Fruit fly (Drosophila melanogaster) whole organism, embryonic: ENCODE measurements around the gene Trf4-1.

Source experiments
- Ada2b ChIP-seq: fragments of 200-800 bp; sonication (Bioruptor generic); IDR thresholded peaks from 2 replicates; pipeline ENCODE4 v1.3.6; 2022; ENCODE audit warnings: missing biosample characterization, missing genetic modification characterization
- C15 ChIP-seq: fragments of 200-800 bp; sonication (Bioruptor generic); IDR thresholded peaks from 3 replicates; pipeline ENCODE4 v1.3.6; 2022; ENCODE audit warnings: missing biosample characterization, missing genetic modification characterization
- CG11093 ChIP-seq: fragments of 200-800 bp; sonication (Bioruptor generic); IDR thresholded peaks from 3 replicates; pipeline ENCODE4 v1.3.6; 2022; ENCODE audit warnings: missing biosample characterization, missing genetic modification characterization
- CG11247 ChIP-seq: fragments of 200-800 bp; sonication (Bioruptor generic); IDR thresholded peaks from 2 replicates; pipeline ENCODE4 v1.3.6; 2022; ENCODE audit warnings: missing biosample characterization, missing genetic modification characterization
- CG11504 ChIP-seq: fragments of 200-800 bp; sonication (Bioruptor generic); optimal IDR thresholded peaks from 3 replicates; lab custom pipeline; 2019; ENCODE audit warnings: missing biosample characterization, mild to moderate bottlenecking, missing genetic modification characterization, moderate library complexity
- CG11695 ChIP-seq: fragments of 200-800 bp; sonication (Bioruptor generic); IDR thresholded peaks from 3 replicates; pipeline ENCODE4 v1.3.6; 2022; ENCODE audit warnings: missing biosample characterization, missing genetic modification characterization
- CG14014 ChIP-seq: fragments of 200-800 bp; sonication (Bioruptor generic); IDR thresholded peaks from 2 replicates; pipeline ENCODE4 v1.3.6; 2022; ENCODE audit warnings: missing biosample characterization, missing genetic modification characterization
- CG16815 ChIP-seq: fragments of 200-800 bp; sonication (Bioruptor generic); optimal IDR thresholded peaks from 3 replicates; lab custom pipeline; 2017; ENCODE audit warnings: missing biosample characterization, mild to moderate bottlenecking, missing genetic modification characterization
- CG17385 ChIP-seq: fragments of 200-800 bp; sonication (Bioruptor generic); optimal IDR thresholded peaks from 3 replicates; lab custom pipeline; 2018; ENCODE audit warnings: missing biosample characterization, mild to moderate bottlenecking, missing genetic modification characterization
- CG17829 ChIP-seq: fragments of 200-800 bp; optimal IDR thresholded peaks from 2 replicates; lab custom pipeline; 2019; ENCODE audit warnings: missing biosample characterization, mild to moderate bottlenecking, missing genetic modification characterization, moderate library complexity
- CG18599 ChIP-seq: fragments of 200-800 bp; sonication (Bioruptor generic); optimal IDR thresholded peaks from 3 replicates; lab custom pipeline; 2017; ENCODE audit warnings: missing biosample characterization, missing genetic modification characterization, mild to moderate bottlenecking, moderate library complexity, missing genetic modification reagents
- CG18619 ChIP-seq: fragments of 200-800 bp; sonication (Bioruptor generic); optimal IDR thresholded peaks from 3 replicates; lab custom pipeline; 2017; ENCODE audit warnings: missing biosample characterization, mild to moderate bottlenecking, missing genetic modification characterization
- CG2120 ChIP-seq: fragments of 200-800 bp; sonication (Bioruptor generic); optimal IDR thresholded peaks from 3 replicates; lab custom pipeline; 2016; ENCODE audit warnings: missing biosample characterization, missing genetic modification characterization
- CG30431 ChIP-seq: fragments of 200-800 bp; sonication (Bioruptor generic); optimal IDR thresholded peaks from 2 replicates; lab custom pipeline; 2017; ENCODE audit warnings: missing biosample characterization, missing genetic modification characterization
- CG31224 ChIP-seq: fragments of 200-800 bp; sonication (Bioruptor generic); IDR thresholded peaks from 2 replicates; pipeline ENCODE4 v1.3.6; 2022; ENCODE audit warnings: missing biosample characterization, missing genetic modification characterization
- CG32772 ChIP-seq: fragments of 200-800 bp; sonication (Bioruptor generic); IDR thresholded peaks from 2 replicates; pipeline ENCODE4 v1.3.6; 2022; ENCODE audit warnings: missing biosample characterization, missing genetic modification characterization
- CG3847 ChIP-seq: fragments of 200-800 bp; sonication (Bioruptor generic); IDR thresholded peaks from 2 replicates; pipeline ENCODE4 v1.3.6; 2022; ENCODE audit warnings: missing biosample characterization, missing genetic modification characterization
- CG6854 ChIP-seq: fragments of 200-800 bp; sonication (Bioruptor generic); optimal IDR thresholded peaks from 3 replicates; lab custom pipeline; 2017; ENCODE audit warnings: missing biosample characterization, mild to moderate bottlenecking, missing genetic modification characterization
- CG7839 ChIP-seq: fragments of 200-800 bp; sonication (Bioruptor generic); optimal IDR thresholded peaks from 3 replicates; lab custom pipeline; 2018; ENCODE audit warnings: missing biosample characterization, mild to moderate bottlenecking, missing genetic modification characterization, moderate library complexity
- Fer1 ChIP-seq: fragments of 200-800 bp; sonication (Bioruptor generic); optimal IDR thresholded peaks from 2 replicates; lab custom pipeline; 2017; ENCODE audit warnings: missing biosample characterization, mild to moderate bottlenecking, missing genetic modification characterization
- HHEX ChIP-seq: fragments of 200-800 bp; sonication (Bioruptor generic); optimal IDR thresholded peaks from 3 replicates; lab custom pipeline; 2017; ENCODE audit warnings: missing biosample characterization, mild to moderate bottlenecking, missing genetic modification characterization, missing genetic modification reagents
- Meics ChIP-seq: fragments of 200-800 bp; sonication (Bioruptor generic); optimal IDR thresholded peaks from 2 replicates; lab custom pipeline; 2017; ENCODE audit warnings: missing biosample characterization, mild to moderate bottlenecking, missing genetic modification characterization
- Oli ChIP-seq: fragments of 200-800 bp; sonication (Bioruptor generic); optimal IDR thresholded peaks from 2 replicates; lab custom pipeline; 2018; ENCODE audit warnings: missing biosample characterization, mild to moderate bottlenecking, missing genetic modification characterization, moderate library complexity
- Ptx1 ChIP-seq: fragments of 200-800 bp; sonication (Bioruptor generic); IDR thresholded peaks from 2 replicates; pipeline ENCODE4 v1.3.6; 2022; ENCODE audit warnings: missing biosample characterization, missing genetic modification characterization
- Sox102F ChIP-seq: fragments of 200-800 bp; sonication (Bioruptor generic); optimal IDR thresholded peaks from 2 replicates; lab custom pipeline; 2018; ENCODE audit warnings: missing biosample characterization, mild to moderate bottlenecking, missing genetic modification characterization, moderate library complexity
- Taf1 ChIP-seq: fragments of 200-800 bp; sonication (Bioruptor generic); IDR thresholded peaks from 2 replicates; pipeline ENCODE4 v1.3.6; 2022; ENCODE audit warnings: missing biosample characterization, missing genetic modification characterization
- Tbp ChIP-seq: fragments of >200 bp; optimal IDR thresholded peaks from 2 replicates; lab custom pipeline; 2018; ENCODE audit warnings: missing biosample characterization, missing genetic modification characterization
- ap ChIP-seq: fragments of 200-800 bp; sonication (Bioruptor generic); IDR thresholded peaks from 2 replicates; pipeline ENCODE4 v1.3.6; 2022; ENCODE audit warnings: missing biosample characterization, missing genetic modification characterization
- ase ChIP-seq: fragments of 200-800 bp; sonication (Bioruptor generic); IDR thresholded peaks from 3 replicates; pipeline ENCODE4 v1.3.6; 2022; ENCODE audit warnings: missing biosample characterization, missing genetic modification characterization
- btn ChIP-seq: fragments of 200-800 bp; sonication (Bioruptor generic); optimal IDR thresholded peaks from 2 replicates; lab custom pipeline; 2016; ENCODE audit warnings: missing biosample characterization, missing genetic modification characterization
- chm ChIP-seq: fragments of 200-800 bp; sonication (Bioruptor generic); IDR thresholded peaks from 2 replicates; pipeline ENCODE4 v1.3.6; 2022; ENCODE audit warnings: missing biosample characterization, missing genetic modification characterization
- ci ChIP-seq: fragments of 200-800 bp; sonication (Bioruptor generic); IDR thresholded peaks from 3 replicates; pipeline ENCODE4 v1.3.6; 2022; ENCODE audit warnings: missing biosample characterization, missing genetic modification characterization
- dysf ChIP-seq: fragments of 200-800 bp; sonication (Bioruptor generic); IDR thresholded peaks from 3 replicates; pipeline ENCODE4 v1.3.6; 2022; ENCODE audit warnings: missing biosample characterization, missing genetic modification characterization
- esg ChIP-seq: fragments of 200-800 bp; sonication (Bioruptor generic); conservative IDR thresholded peaks from 2 replicates; pipeline ENCODE4 v1.3.6; 2022; ENCODE audit warnings: missing biosample characterization, missing genetic modification characterization
- fd3F ChIP-seq: fragments of 200-800 bp; sonication (Bioruptor generic); optimal IDR thresholded peaks from 2 replicates; lab custom pipeline; 2018; ENCODE audit warnings: missing biosample characterization, mild to moderate bottlenecking, missing genetic modification characterization, moderate library complexity
- hth ChIP-seq: fragments of >200 bp; optimal IDR thresholded peaks from 2 replicates; lab custom pipeline; 2017; ENCODE audit warnings: inconsistent platforms
- inv ChIP-seq: fragments of 200-800 bp; sonication (Bioruptor generic); IDR thresholded peaks from 2 replicates; pipeline ENCODE4 v1.3.6; 2022; ENCODE audit warnings: missing biosample characterization, missing genetic modification characterization; ENCODE audit not compliant: partially characterized antibody
- lab ChIP-seq: fragments of 200-800 bp; sonication (Bioruptor generic); optimal IDR thresholded peaks from 3 replicates; lab custom pipeline; 2017; ENCODE audit warnings: missing biosample characterization, missing genetic modification characterization, mild to moderate bottlenecking, moderate library complexity, missing genetic modification reagents
- pho ChIP-seq: fragments of 200-800 bp; sonication (Bioruptor generic); optimal IDR thresholded peaks from 2 replicates; lab custom pipeline; 2016; ENCODE audit warnings: missing biosample characterization, missing genetic modification characterization
- phol ChIP-seq: fragments of 200-800 bp; sonication (Bioruptor generic); optimal IDR thresholded peaks from 3 replicates; lab custom pipeline; 2018; ENCODE audit warnings: missing biosample characterization, mild to moderate bottlenecking, missing genetic modification characterization, moderate library complexity
- repo ChIP-seq: fragments of 200-800 bp; sonication (Bioruptor generic); optimal IDR thresholded peaks from 2 replicates; lab custom pipeline; 2016; ENCODE audit warnings: missing biosample characterization, missing genetic modification characterization
- scrt ChIP-seq: fragments of 200-800 bp; sonication (Bioruptor generic); optimal IDR thresholded peaks from 2 replicates; lab custom pipeline; 2018; ENCODE audit warnings: missing biosample characterization, mild to moderate bottlenecking, missing genetic modification characterization, moderate library complexity
- sd ChIP-seq: fragments of 200-800 bp; sonication (Bioruptor generic); optimal IDR thresholded peaks from 3 replicates; lab custom pipeline; 2018; ENCODE audit warnings: missing biosample characterization, mild to moderate bottlenecking, missing genetic modification characterization, moderate library complexity
- sens ChIP-seq: fragments of 200-800 bp; sonication (Bioruptor generic); peaks from one replicate; lab custom pipeline; 2016; ENCODE audit warnings: missing biosample characterization, missing genetic modification characterization
- tgo ChIP-seq: fragments of 200-800 bp; sonication (Bioruptor generic); IDR thresholded peaks from 3 replicates; pipeline ENCODE4 v1.3.6; 2022; ENCODE audit warnings: missing biosample characterization, missing genetic modification characterization
- twi ChIP-seq: fragments of 200-800 bp; optimal IDR thresholded peaks from 2 replicates; lab custom pipeline; 2019; ENCODE audit warnings: missing biosample characterization, mild to moderate bottlenecking, missing genetic modification characterization, moderate library complexity

The Trf4-1 gene

DNA sequence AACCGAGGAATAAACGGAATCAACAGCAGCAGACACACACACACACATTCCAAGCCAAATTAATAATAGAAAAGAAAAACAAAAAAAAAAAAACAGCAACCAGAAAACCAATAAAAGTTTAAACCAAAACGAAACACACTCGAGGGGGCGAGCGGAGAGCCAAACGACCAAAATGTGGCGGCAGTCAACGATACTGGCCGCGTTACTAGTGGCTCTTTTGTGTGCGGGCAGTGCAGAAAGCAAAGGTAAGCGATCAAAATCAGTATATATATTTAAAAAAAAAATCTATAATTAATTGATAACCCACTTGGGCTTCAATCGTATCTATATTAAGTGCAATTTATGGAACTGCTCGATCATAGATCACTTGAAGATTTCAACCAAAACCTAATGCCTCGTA is 28.3 kb upstream of the Trf4-1 start (continued):
- TF ChIP-seq ci (GFP tag; lab: Robert Waterston, UW) (0 out of 3 replicates have a peak, but pooled peaks have one; percentile 8), Oli (tag; lab: Kevin White, UChicago) (no peak), btn (GFP tag; lab: Kevin White, UChicago) (no peak)

DNA sequence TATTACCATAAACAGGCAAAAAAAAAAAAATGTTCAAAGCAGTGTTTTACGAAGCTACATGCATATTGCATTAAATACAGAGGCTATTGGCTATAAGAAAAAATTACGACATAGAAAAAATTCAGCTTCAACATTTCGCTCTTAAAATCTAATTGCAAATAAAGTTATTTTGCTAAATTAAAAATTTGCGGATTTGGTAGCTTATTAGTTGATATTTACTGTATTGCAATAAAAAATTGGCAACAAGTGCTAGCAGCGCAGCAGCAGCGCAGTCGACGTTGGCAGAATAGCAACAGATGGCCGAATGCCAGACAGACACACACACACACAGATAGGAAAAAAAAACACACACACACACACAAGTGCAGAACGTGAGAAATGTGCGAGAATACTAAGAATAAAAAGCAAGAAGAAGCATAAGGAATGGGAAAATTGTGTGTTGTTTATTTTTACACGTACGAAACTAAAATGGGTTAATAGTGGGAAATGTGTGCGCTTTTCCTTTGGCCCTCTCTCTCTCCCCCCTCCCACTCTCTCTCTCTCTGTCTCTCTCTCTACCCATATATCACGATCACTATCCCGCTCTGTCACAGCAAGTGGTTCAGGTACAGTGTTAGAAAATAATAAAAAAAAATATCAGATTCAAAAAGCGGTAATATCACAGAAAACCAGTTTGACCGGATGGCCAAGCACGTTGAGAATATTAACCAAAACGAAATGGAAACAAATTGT is 26.4 kb upstream of the Trf4-1 start:
- TF ChIP-seq HHEX (GFP tag; lab: Kevin White, UChicago) (no peak), tgo (GFP tag; lab: Robert Waterston, UW) (peak; percentile 28; the same call in 2 of the 3 replicates), repo (no peak), Fer1 (GFP tag; lab: Kevin White, UChicago) (peak; percentile 30), fd3F (GFP tag; lab: Kevin White, UChicago) (peak; percentile 15), CG18599 (GFP tag; lab: Kevin White, UChicago) (peak; percentile 26), CG2120 (GFP tag; lab: Kevin White, UChicago) (peak; percentile 62), CG17829 (no peak), CG11247 (GFP tag; lab: Robert Waterston, UW) (peak; percentile 44; the same call in 1 of the 2 replicates), sens (GFP tag; lab: Kevin White, UChicago) (peak; percentile 50), Oli (tag; lab: Kevin White, UChicago) (peak; percentile 51), Tbp (GFP tag; lab: Kevin White, UChicago) (no peak), inv (GFP tag; lab: Robert Waterston, UW) (no peak), sd (tag; lab: Kevin White, UChicago) (peak; percentile 43), hth (lab: Kevin White, UChicago) (no peak), CG32772 (GFP tag; lab: Robert Waterston, UW) (peak; percentile 32; the same call in 1 of the 2 replicates), CG11093 (GFP tag; lab: Robert Waterston, UW) (0 out of 3 replicates have a peak, but pooled peaks have one; percentile 13), CG7839 (peak; percentile 34), Meics (peak; percentile 20), CG16815 (GFP tag; lab: Kevin White, UChicago) (no peak), CG30431 (GFP tag; lab: Kevin White, UChicago) (no peak), phol (tag; lab: Kevin White, UChicago) (peak; percentile 11), ase (no peak), CG6854 (GFP tag; lab: Kevin White, UChicago) (no peak), Taf1 (GFP tag; lab: Robert Waterston, UW) (peak; percentile 23; the same call in 1 of the 2 replicates), CG17385 (GFP tag; lab: Kevin White, UChicago) (peak; percentile 53), esg (GFP tag; lab: Robert Waterston, UW) (0 out of 2 replicates have a peak, but pooled peaks have one; percentile 10), CG14014 (GFP tag; lab: Robert Waterston, UW) (peak; percentile 51), C15 (GFP tag; lab: Robert Waterston, UW) (0 out of 3 replicates have a peak, but pooled peaks have one; percentile 27), twi (tag; lab: Kevin White, UChicago) (peak; percentile 34), CG11695 (0 out of 3 replicates have a peak, but pooled peaks have one; percentile 36), pho (no peak), Ada2b (peak; percentile 44; the same call in 1 of the 2 replicates), CG18619 (GFP tag; lab: Kevin White, UChicago) (peak; percentile 37), CG11504 (tag; lab: Kevin White, UChicago) (peak; percentile 37), Ptx1 (GFP tag; lab: Robert Waterston, UW) (peak; percentile 50; the same call in 1 of the 2 replicates), lab (GFP tag; lab: Kevin White, UChicago) (peak; percentile 41), Sox102F (peak; percentile 37), ap (no peak), scrt (GFP tag; lab: Kevin White, UChicago) (peak; percentile 32), dysf (peak; percentile 58; the same call in 2 of the 3 replicates), CG3847 (GFP tag; lab: Robert Waterston, UW) (peak; percentile 45), CG31224 (no peak; the same call in 1 of the 2 replicates), chm (GFP tag; lab: Robert Waterston, UW) (0 out of 2 replicates have a peak, but pooled peaks have one; percentile 30)
